Fruit fly (Drosophila melanogaster) whole organism, pupa: ENCODE measurements around the gene CG13465.

Experiments
- CG15710 ChIP-seq: fragments of 200-800 bp; sonication (Bioruptor generic); optimal IDR thresholded peaks from 2 replicates; lab custom pipeline; 2018; ENCODE audit warnings: missing biosample characterization, mild to moderate bottlenecking, missing genetic modification characterization, moderate library complexity
- CG34367 ChIP-seq: fragments of 200-800 bp; sonication (Bioruptor generic); optimal IDR thresholded peaks from 2 replicates; lab custom pipeline; 2018; ENCODE audit warnings: missing biosample characterization, mild to moderate bottlenecking, missing genetic modification characterization
- CG8159 ChIP-seq: fragments of 200-800 bp; sonication (Bioruptor generic); optimal IDR thresholded peaks from 3 replicates; lab custom pipeline; 2018; ENCODE audit warnings: missing biosample characterization, mild to moderate bottlenecking, missing genetic modification characterization, moderate library complexity
- CG9948 ChIP-seq: fragments of 200-800 bp; sonication (Bioruptor generic); optimal IDR thresholded peaks from 2 replicates; lab custom pipeline; 2018; ENCODE audit warnings: missing biosample characterization, mild to moderate bottlenecking, missing genetic modification characterization, moderate library complexity
- D1 ChIP-seq: fragments of 200-800 bp; sonication (Bioruptor generic); optimal IDR thresholded peaks from 2 replicates; lab custom pipeline; 2018; ENCODE audit warnings: missing biosample characterization, mild to moderate bottlenecking, missing genetic modification characterization, moderate library complexity

DNA sequence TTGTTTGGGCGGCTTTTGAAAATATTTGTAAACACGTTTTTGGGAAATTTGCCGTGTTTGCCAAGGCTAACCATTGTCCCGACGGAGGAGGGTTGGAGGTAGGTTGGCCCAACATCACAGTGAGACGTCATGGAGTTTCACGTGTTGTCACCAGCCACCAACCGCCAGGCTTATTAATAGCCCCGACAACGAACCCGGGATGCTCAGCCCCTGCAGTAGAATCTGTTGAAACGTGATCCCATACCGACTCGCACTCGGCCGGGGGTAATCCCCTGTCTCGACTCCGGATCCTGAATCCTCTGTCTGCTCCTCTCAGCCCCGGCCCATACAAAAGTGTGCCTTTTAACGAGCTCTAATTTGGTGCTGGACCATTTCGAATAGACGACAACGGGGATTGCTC lies 16.4 kb upstream of the CG13465 start:
- no peak for TF ChIP-seq CG34367 (tag; lab: Kevin White, UChicago)
- TF ChIP-seq CG15710, result no peak
- no peak for TF ChIP-seq CG9948 (tag; lab: Kevin White, UChicago)
- TF ChIP-seq D1 (tag; lab: Kevin White, UChicago), result no peak
- TF ChIP-seq CG8159 (tag; lab: Kevin White, UChicago), result no peak
